Fruit fly (Drosophila melanogaster) whole organism, embryonic: Measurements from ENCODE around the gene CG15343.

ENCODE experiments used
- Antp ChIP-seq: fragments of 200-800 bp; sonication (Bioruptor generic); optimal IDR thresholded peaks from 3 replicates; lab custom pipeline; 2016; ENCODE audit warnings: missing biosample characterization, missing genetic modification characterization
- Atf3 ChIP-seq: fragments of 200-800 bp; sonication (Bioruptor generic); optimal IDR thresholded peaks from 3 replicates; lab custom pipeline; 2016; ENCODE audit warnings: missing biosample characterization, missing genetic modification characterization
- CG1024 ChIP-seq: fragments of 200-800 bp; sonication (Bioruptor generic); IDR thresholded peaks from 2 replicates; pipeline ENCODE4 v1.3.6; 2022; ENCODE audit warnings: missing biosample characterization, missing genetic modification characterization
- CG10274 ChIP-seq: fragments of 200-800 bp; sonication (Bioruptor generic); optimal IDR thresholded peaks from 3 replicates; lab custom pipeline; 2017; ENCODE audit warnings: missing biosample characterization, mild to moderate bottlenecking, missing genetic modification characterization
- CG10654 ChIP-seq: fragments of 200-800 bp; sonication (Bioruptor generic); optimal IDR thresholded peaks from 2 replicates; lab custom pipeline; 2016; ENCODE audit warnings: missing biosample characterization, missing genetic modification characterization
- CG10979 ChIP-seq: fragments of 200-800 bp; sonication (Bioruptor generic); optimal IDR thresholded peaks from 2 replicates; lab custom pipeline; 2018; ENCODE audit warnings: missing biosample characterization, mild to moderate bottlenecking, missing genetic modification characterization, moderate library complexity
- CG11695 ChIP-seq: fragments of 200-800 bp; sonication (Bioruptor generic); IDR thresholded peaks from 3 replicates; pipeline ENCODE4 v1.3.6; 2022; ENCODE audit warnings: missing biosample characterization, missing genetic modification characterization
- CG11723 ChIP-seq: fragments of 200-800 bp; sonication (Bioruptor generic); optimal IDR thresholded peaks from 2 replicates; lab custom pipeline; 2017; ENCODE audit warnings: missing biosample characterization, mild to moderate bottlenecking, missing genetic modification characterization
- CG13624 ChIP-seq: fragments of 200-800 bp; sonication (Bioruptor generic); optimal IDR thresholded peaks from 2 replicates; lab custom pipeline; 2016; ENCODE audit warnings: missing biosample characterization, missing genetic modification characterization
- CG15011 ChIP-seq: fragments of 200-800 bp; sonication (Bioruptor generic); optimal IDR thresholded peaks from 3 replicates; lab custom pipeline; 2018; ENCODE audit warnings: missing biosample characterization, mild to moderate bottlenecking, missing genetic modification characterization
- CG15696 ChIP-seq: fragments of 200-800 bp; sonication (Bioruptor generic); optimal IDR thresholded peaks from 2 replicates; lab custom pipeline; 2019; ENCODE audit warnings: missing biosample characterization, mild to moderate bottlenecking, missing genetic modification characterization, moderate library complexity
- CG16813 ChIP-seq: fragments of 200-800 bp; sonication (Bioruptor generic); IDR thresholded peaks from 3 replicates; pipeline ENCODE4 v1.3.6; 2022; ENCODE audit warnings: missing biosample characterization, missing genetic modification characterization; ENCODE audit not compliant: partially characterized antibody
- CG18599 ChIP-seq: fragments of 200-800 bp; sonication (Bioruptor generic); optimal IDR thresholded peaks from 3 replicates; lab custom pipeline; 2017; ENCODE audit warnings: missing biosample characterization, missing genetic modification characterization, mild to moderate bottlenecking, moderate library complexity, missing genetic modification reagents
- CG18619 ChIP-seq: fragments of 200-800 bp; sonication (Bioruptor generic); optimal IDR thresholded peaks from 3 replicates; lab custom pipeline; 2017; ENCODE audit warnings: missing biosample characterization, mild to moderate bottlenecking, missing genetic modification characterization
- CG30431 ChIP-seq: fragments of 200-800 bp; sonication (Bioruptor generic); optimal IDR thresholded peaks from 2 replicates; lab custom pipeline; 2017; ENCODE audit warnings: missing biosample characterization, missing genetic modification characterization
- CG3838 ChIP-seq: fragments of 200-800 bp; sonication (Bioruptor generic); optimal IDR thresholded peaks from 3 replicates; lab custom pipeline; 2016; ENCODE audit warnings: missing biosample characterization, missing genetic modification characterization
- CG4282 ChIP-seq: fragments of 200-800 bp; sonication (Bioruptor generic); optimal IDR thresholded peaks from 2 replicates; lab custom pipeline; 2016; ENCODE audit warnings: missing biosample characterization, missing genetic modification characterization
- CG4617 ChIP-seq: fragments of 200-800 bp; sonication (Bioruptor generic); optimal IDR thresholded peaks from 3 replicates; lab custom pipeline; 2016; ENCODE audit warnings: missing biosample characterization, missing genetic modification characterization, borderline replicate concordance
- CG4730 ChIP-seq: fragments of 200-800 bp; sonication (Bioruptor generic); IDR thresholded peaks from 2 replicates; pipeline ENCODE4 v1.3.6; 2022; ENCODE audit warnings: missing biosample characterization, missing genetic modification characterization
- CG5180 ChIP-seq: fragments of 200-800 bp; sonication (Bioruptor generic); optimal IDR thresholded peaks from 3 replicates; lab custom pipeline; 2017; ENCODE audit warnings: missing biosample characterization, missing genetic modification characterization, mild to moderate bottlenecking, moderate library complexity, missing genetic modification reagents
- CG6254 ChIP-seq: fragments of 200-800 bp; sonication (Bioruptor generic); optimal IDR thresholded peaks from 3 replicates; lab custom pipeline; 2017; ENCODE audit warnings: mild to moderate bottlenecking, missing biosample characterization, missing genetic modification reagents, missing genetic modification characterization
- CG7839 ChIP-seq: fragments of 200-800 bp; sonication (Bioruptor generic); optimal IDR thresholded peaks from 3 replicates; lab custom pipeline; 2018; ENCODE audit warnings: missing biosample characterization, mild to moderate bottlenecking, missing genetic modification characterization, moderate library complexity
- CG8924 ChIP-seq: fragments of 200-800 bp; optimal IDR thresholded peaks from 3 replicates; lab custom pipeline; 2019; ENCODE audit warnings: missing biosample characterization, mild to moderate bottlenecking, missing genetic modification characterization, moderate library complexity
- CG9215 ChIP-seq: fragments of 200-800 bp; sonication (Bioruptor generic); IDR thresholded peaks from 2 replicates; pipeline ENCODE4 v1.3.6; 2022; ENCODE audit warnings: missing biosample characterization, missing genetic modification characterization
- CG9932 ChIP-seq: fragments of 200-800 bp; sonication (Bioruptor generic); IDR thresholded peaks from 2 replicates; pipeline ENCODE4 v1.3.6; 2022; ENCODE audit warnings: missing biosample characterization, missing genetic modification characterization
- Dbx ChIP-seq: fragments of 200-800 bp; sonication (Bioruptor generic); IDR thresholded peaks from 3 replicates; pipeline ENCODE4 v1.3.6; 2022; ENCODE audit warnings: missing biosample characterization, missing genetic modification characterization
- Lhr ChIP-seq: fragments of 200-800 bp; sonication (Bioruptor generic); optimal IDR thresholded peaks from 3 replicates; lab custom pipeline; 2017; ENCODE audit warnings: mild to moderate bottlenecking, missing biosample characterization, missing genetic modification reagents, missing genetic modification characterization
- MESR4 ChIP-seq: fragments of 200-800 bp; sonication (Bioruptor generic); optimal IDR thresholded peaks from 2 replicates; lab custom pipeline; 2018; ENCODE audit warnings: missing biosample characterization, mild to moderate bottlenecking, missing genetic modification characterization, moderate library complexity
- PHDP ChIP-seq: fragments of 200-800 bp; sonication (Bioruptor generic); optimal IDR thresholded peaks from 3 replicates; lab custom pipeline; 2018; ENCODE audit warnings: missing biosample characterization, mild to moderate bottlenecking, missing genetic modification characterization, moderate library complexity
- Tbp ChIP-seq: fragments of >200 bp; optimal IDR thresholded peaks from 2 replicates; lab custom pipeline; 2018; ENCODE audit warnings: missing biosample characterization, missing genetic modification characterization
- Xrp1 ChIP-seq: fragments of 200-800 bp; sonication (Bioruptor generic); IDR thresholded peaks from 2 replicates; pipeline ENCODE4 v1.3.6; 2022; ENCODE audit warnings: missing biosample characterization, missing genetic modification characterization
- ato ChIP-seq: fragments of 200-800 bp; sonication (Bioruptor generic); IDR thresholded peaks from 2 replicates; pipeline ENCODE4 v1.3.6; 2022; ENCODE audit warnings: missing biosample characterization, missing genetic modification characterization; ENCODE audit not compliant: partially characterized antibody
- btn ChIP-seq: fragments of 200-800 bp; sonication (Bioruptor generic); optimal IDR thresholded peaks from 2 replicates; lab custom pipeline; 2016; ENCODE audit warnings: missing biosample characterization, missing genetic modification characterization
- crol ChIP-seq: fragments of 200-800 bp; sonication (Bioruptor generic); IDR thresholded peaks from 2 replicates; pipeline ENCODE4 v1.3.6; 2022; ENCODE audit warnings: missing biosample characterization, missing genetic modification characterization
- eve ChIP-seq, 2 experiments: fragments of >200 bp; optimal IDR thresholded peaks; 2 replicates each; lab custom pipeline; 2017; ENCODE audit warnings: missing biosample characterization in 2 of 2, missing genetic modification characterization in 2 of 2
- gem ChIP-seq: fragments of 200-800 bp; sonication (Bioruptor generic); optimal IDR thresholded peaks from 2 replicates; lab custom pipeline; 2019; ENCODE audit warnings: missing biosample characterization, mild to moderate bottlenecking, missing genetic modification characterization, moderate library complexity
- kay ChIP-seq: fragments of 200-800 bp; sonication (Bioruptor generic); optimal IDR thresholded peaks from 2 replicates; lab custom pipeline; 2016; ENCODE audit warnings: missing biosample characterization, missing genetic modification characterization
- lilli ChIP-seq: fragments of 200-800 bp; sonication (Bioruptor generic); optimal IDR thresholded peaks from 3 replicates; lab custom pipeline; 2016; ENCODE audit warnings: missing biosample characterization, missing genetic modification characterization
- nau ChIP-seq: fragments of 200-800 bp; sonication (Bioruptor generic); optimal IDR thresholded peaks from 3 replicates; lab custom pipeline; 2017; ENCODE audit warnings: missing biosample characterization, mild to moderate bottlenecking, missing genetic modification characterization, missing genetic modification reagents
- nerfin-1 ChIP-seq: fragments of 200-800 bp; sonication (Bioruptor generic); optimal IDR thresholded peaks from 3 replicates; lab custom pipeline; 2019; ENCODE audit warnings: missing biosample characterization, mild to moderate bottlenecking, missing genetic modification characterization, moderate library complexity
- nerfin-2 ChIP-seq: fragments of 200-800 bp; sonication (Bioruptor generic); IDR thresholded peaks from 2 replicates; pipeline ENCODE4 v1.3.6; 2022; ENCODE audit warnings: missing biosample characterization, missing genetic modification characterization; ENCODE audit not compliant: partially characterized antibody
- prd ChIP-seq, 3 experiments: fragments of >200 bp in 2 of 3; fragments of 200-800 bp in 1 of 3; sonication (Bioruptor generic) in 1 of 3; optimal IDR thresholded peaks in 2 of 3; IDR thresholded peaks in 1 of 3; 2 replicates in 2 of 3; 3 replicates in 1 of 3; pipeline versions ENCODE4 v1.3.6 to Lab custom; 2017 to 2022; ENCODE audit warnings: missing biosample characterization in 1 of 3, missing genetic modification characterization in 1 of 3
- sc ChIP-seq, 3 experiments: fragments of >200 bp in 2 of 3; fragments of 200-800 bp in 1 of 3; sonication (Bioruptor generic) in 1 of 3; optimal IDR thresholded peaks; 2 replicates in 2 of 3; 3 replicates in 1 of 3; lab custom pipeline; 2017; ENCODE audit warnings: mild to moderate bottlenecking in 1 of 3, missing biosample characterization in 1 of 3, missing genetic modification characterization in 1 of 3, missing genetic modification reagents in 1 of 3
- shn ChIP-seq: fragments of 200-800 bp; sonication (Bioruptor generic); optimal IDR thresholded peaks from 3 replicates; lab custom pipeline; 2016; ENCODE audit warnings: missing biosample characterization, missing genetic modification characterization
- sisA ChIP-seq: fragments of 200-800 bp; sonication (Bioruptor generic); IDR thresholded peaks from 2 replicates; pipeline ENCODE4 v1.3.6; 2022; ENCODE audit warnings: missing biosample characterization, missing genetic modification characterization
- tna ChIP-seq: fragments of 200-800 bp; sonication (Bioruptor generic); IDR thresholded peaks from 2 replicates; pipeline ENCODE4 v1.3.6; 2022; ENCODE audit warnings: missing biosample characterization, missing genetic modification characterization; ENCODE audit not compliant: partially characterized antibody
- yki ChIP-seq: fragments of >200 bp; optimal IDR thresholded peaks from 3 replicates; lab custom pipeline; 2018
- zen2 ChIP-seq: fragments of 200-800 bp; sonication (Bioruptor generic); IDR thresholded peaks from 3 replicates; pipeline ENCODE4 v1.3.6; 2022; ENCODE audit warnings: missing biosample characterization, missing genetic modification characterization; ENCODE audit not compliant: partially characterized antibody

The CG15343 gene

dm6 chrX:8273799-8274484 lies at the start of gene CG15343 (continued):
- no peak for TF ChIP-seq CG4617 (GFP tag; lab: Kevin White, UChicago)
- TF ChIP-seq sc (optimal IDR thresholded peaks at IDR 0.05; lab: Kevin White, UChicago) = no peak
- no peak for TF ChIP-seq sc (GFP tag; optimal IDR thresholded peaks at IDR 0.05; lab: Kevin White, UChicago)
- TF ChIP-seq gem (tag; lab: Kevin White, UChicago) = peak; percentile 47
- TF ChIP-seq Antp (GFP tag; lab: Kevin White, UChicago) = peak; percentile 26
- peak; percentile 71 for TF ChIP-seq nerfin-1 (tag; lab: Kevin White, UChicago)
- no peak for TF ChIP-seq CG1024
- no peak for TF ChIP-seq ato (GFP tag; lab: Robert Waterston, UW)
- TF ChIP-seq CG18619 (GFP tag; lab: Kevin White, UChicago) = peak; percentile 32
- no peak for TF ChIP-seq CG15011 (GFP tag; lab: Kevin White, UChicago)
- TF ChIP-seq CG30431 (GFP tag; lab: Kevin White, UChicago) = no peak
- no peak for TF ChIP-seq nau (GFP tag; lab: Kevin White, UChicago)
- TF ChIP-seq CG11723 = no peak
- TF ChIP-seq CG10979 (tag; lab: Kevin White, UChicago) = peak; percentile 4
- no peak for TF ChIP-seq PHDP (tag; lab: Kevin White, UChicago)
- no peak for TF ChIP-seq CG10274
- peak; percentile 62 for TF ChIP-seq CG9932 (GFP tag; lab: Robert Waterston, UW)
- TF ChIP-seq CG10654 (GFP tag; lab: Kevin White, UChicago) = no peak
- TF ChIP-seq tna (GFP tag; lab: Robert Waterston, UW) = no peak
- TF ChIP-seq zen2 (GFP tag; lab: Robert Waterston, UW) = no peak
- peak; percentile 60; the same call in 1 of the 3 replicates for TF ChIP-seq Dbx (GFP tag; lab: Robert Waterston, UW)
- no peak for TF ChIP-seq btn (GFP tag; lab: Kevin White, UChicago)
- TF ChIP-seq eve (GFP tag; optimal IDR thresholded peaks at IDR 0.05; lab: Kevin White, UChicago) = no peak
- peak; percentile 15 for TF ChIP-seq CG13624 (GFP tag; lab: Kevin White, UChicago)
- peak; percentile 53; the same call in 1 of the 2 replicates for TF ChIP-seq Xrp1 (GFP tag; lab: Robert Waterston, UW)
- no peak for TF ChIP-seq kay (GFP tag; lab: Kevin White, UChicago)
- peak; percentile 46 for TF ChIP-seq lilli (GFP tag; lab: Kevin White, UChicago)
- no peak for TF ChIP-seq CG8924 (tag; lab: Kevin White, UChicago)
- TF ChIP-seq crol = no peak
- peak; percentile 18 for TF ChIP-seq CG18599
- TF ChIP-seq yki (lab: Kevin White, UChicago) = no peak
- no peak for TF ChIP-seq Tbp
- TF ChIP-seq prd (optimal IDR thresholded peaks at IDR 0.05; lab: Kevin White, UChicago) = no peak
- TF ChIP-seq prd (GFP tag; IDR thresholded peaks at IDR 0.05; lab: Robert Waterston, UW) = peak; percentile 60
- no peak for TF ChIP-seq MESR4 (GFP tag; lab: Kevin White, UChicago)
- TF ChIP-seq CG4730 (GFP tag; lab: Robert Waterston, UW) = no peak
- TF ChIP-seq CG16813 (GFP tag; lab: Robert Waterston, UW) = peak; percentile 6; the same call in 1 of the 3 replicates
- peak; percentile 11; the same call in 1 of the 2 replicates for TF ChIP-seq sisA (GFP tag; lab: Robert Waterston, UW)
- peak; percentile 43 for TF ChIP-seq CG7839 (tag; lab: Kevin White, UChicago)
- no peak for TF ChIP-seq Lhr
- 0 out of 3 replicates have a peak, but pooled peaks have one; percentile 35 for TF ChIP-seq CG11695 (GFP tag; lab: Robert Waterston, UW)
- no peak for TF ChIP-seq CG4282 (GFP tag; lab: Kevin White, UChicago)
- no peak for TF ChIP-seq nerfin-2
- TF ChIP-seq CG15696 (tag; lab: Kevin White, UChicago) = peak; percentile 12
- no peak for TF ChIP-seq shn
- peak; percentile 34; the same call in 1 of the 2 replicates for TF ChIP-seq CG9215
- no peak for TF ChIP-seq CG6254
- TF ChIP-seq Atf3 = no peak
- no peak for TF ChIP-seq CG3838 (GFP tag; lab: Kevin White, UChicago)
- no peak for TF ChIP-seq CG5180 (GFP tag; lab: Kevin White, UChicago)
